Fruit fly (Drosophila melanogaster) whole organism, adult: ENCODE measurements around the gene IntS14.

Experiments used
- CG11617 ChIP-seq: fragments of 200-800 bp; sonication (Bioruptor generic); optimal IDR thresholded peaks from 2 replicates; lab custom pipeline; 2017; ENCODE audit warnings: mild to moderate bottlenecking, missing biosample characterization, missing genetic modification reagents, missing genetic modification characterization
- CG12768 ChIP-seq: fragments of 200-800 bp; sonication (Bioruptor generic); optimal IDR thresholded peaks from 2 replicates; lab custom pipeline; 2017; ENCODE audit warnings: missing biosample characterization, missing genetic modification characterization, mild to moderate bottlenecking, moderate library complexity, missing genetic modification reagents
- CG14711 ChIP-seq: fragments of 200-800 bp; sonication (Bioruptor generic); optimal IDR thresholded peaks from 2 replicates; lab custom pipeline; 2018; ENCODE audit warnings: missing biosample characterization, mild to moderate bottlenecking, missing genetic modification characterization, moderate library complexity
- CG1620 ChIP-seq: fragments of 200-800 bp; sonication (Bioruptor generic); optimal IDR thresholded peaks from 2 replicates; lab custom pipeline; 2016; ENCODE audit warnings: missing biosample characterization, missing genetic modification characterization
- CG33017 ChIP-seq: fragments of 200-800 bp; sonication (Bioruptor generic); optimal IDR thresholded peaks from 2 replicates; lab custom pipeline; 2018; ENCODE audit warnings: missing biosample characterization, mild to moderate bottlenecking, missing genetic modification characterization, moderate library complexity
- CG5204 ChIP-seq: fragments of 200-800 bp; sonication (Bioruptor generic); optimal IDR thresholded peaks from 2 replicates; lab custom pipeline; 2016; ENCODE audit warnings: missing biosample characterization, missing genetic modification characterization
- CG7045 ChIP-seq: fragments of 200-800 bp; sonication (Bioruptor generic); optimal IDR thresholded peaks from 2 replicates; lab custom pipeline; 2017; ENCODE audit warnings: missing biosample characterization, mild to moderate bottlenecking, missing genetic modification characterization
- CG7101 ChIP-seq: fragments of 200-800 bp; sonication (Bioruptor generic); optimal IDR thresholded peaks from 2 replicates; lab custom pipeline; 2018; ENCODE audit warnings: missing biosample characterization, mild to moderate bottlenecking, missing genetic modification characterization, moderate library complexity
- Clk ChIP-seq: fragments of 200-800 bp; sonication (Bioruptor generic); optimal IDR thresholded peaks from 2 replicates; lab custom pipeline; 2017; ENCODE audit warnings: missing biosample characterization, missing genetic modification characterization
- Crg-1 ChIP-seq: fragments of 200-800 bp; sonication (Bioruptor generic); optimal IDR thresholded peaks from 2 replicates; lab custom pipeline; 2016; ENCODE audit warnings: missing biosample characterization, missing genetic modification characterization
- Hr96 ChIP-seq: fragments of 200-800 bp; sonication (Bioruptor generic); optimal IDR thresholded peaks from 2 replicates; lab custom pipeline; 2016; ENCODE audit warnings: missing biosample characterization, missing genetic modification characterization
- Mnt ChIP-seq: fragments of 200-800 bp; sonication (Bioruptor generic); optimal IDR thresholded peaks from 2 replicates; lab custom pipeline; 2016; ENCODE audit warnings: missing biosample characterization, mild to moderate bottlenecking, missing genetic modification characterization
- bab1 ChIP-seq: fragments of 200-800 bp; sonication (Bioruptor generic); optimal IDR thresholded peaks from 3 replicates; lab custom pipeline; 2019; ENCODE audit warnings: missing biosample characterization, mild to moderate bottlenecking, missing genetic modification characterization, moderate library complexity
- cic ChIP-seq: fragments of 200-800 bp; sonication (Bioruptor generic); optimal IDR thresholded peaks from 2 replicates; lab custom pipeline; 2017; ENCODE audit warnings: missing biosample characterization, mild to moderate bottlenecking, missing genetic modification characterization, moderate library complexity
- cnc ChIP-seq, 2 experiments: fragments of >200 bp; optimal IDR thresholded peaks; 2 replicates each; lab custom pipeline; 2017
- kay ChIP-seq: fragments of 200-800 bp; sonication (Bioruptor generic); peaks from one replicate; lab custom pipeline; 2016; ENCODE audit warnings: missing biosample characterization, missing genetic modification characterization, borderline replicate concordance
- ovo ChIP-seq: fragments of 200-800 bp; sonication (Bioruptor generic); optimal IDR thresholded peaks from 2 replicates; lab custom pipeline; 2016; ENCODE audit warnings: missing biosample characterization, missing genetic modification characterization
- pad ChIP-seq: fragments of 200-800 bp; sonication (Bioruptor generic); optimal IDR thresholded peaks from 3 replicates; lab custom pipeline; 2017; ENCODE audit warnings: missing biosample characterization, missing genetic modification characterization, mild to moderate bottlenecking, moderate library complexity, missing genetic modification reagents
- tj ChIP-seq: fragments of 200-800 bp; sonication (Bioruptor generic); optimal IDR thresholded peaks from 3 replicates; lab custom pipeline; 2017; ENCODE audit warnings: missing biosample characterization, mild to moderate bottlenecking, missing genetic modification characterization, moderate library complexity
- toe ChIP-seq: fragments of 200-800 bp; sonication (Bioruptor generic); optimal IDR thresholded peaks from 2 replicates; lab custom pipeline; 2016; ENCODE audit warnings: missing biosample characterization, missing genetic modification characterization

The IntS14 gene

dm6 chr2L:1126527-1126926 is 37.7 kb upstream of the IntS14 start:
- TF ChIP-seq CG12768 (GFP tag; lab: Kevin White, UChicago) (no peak), kay (peak; percentile 91), Mnt (GFP tag; lab: Kevin White, UChicago) (peak; percentile 9)

DNA sequence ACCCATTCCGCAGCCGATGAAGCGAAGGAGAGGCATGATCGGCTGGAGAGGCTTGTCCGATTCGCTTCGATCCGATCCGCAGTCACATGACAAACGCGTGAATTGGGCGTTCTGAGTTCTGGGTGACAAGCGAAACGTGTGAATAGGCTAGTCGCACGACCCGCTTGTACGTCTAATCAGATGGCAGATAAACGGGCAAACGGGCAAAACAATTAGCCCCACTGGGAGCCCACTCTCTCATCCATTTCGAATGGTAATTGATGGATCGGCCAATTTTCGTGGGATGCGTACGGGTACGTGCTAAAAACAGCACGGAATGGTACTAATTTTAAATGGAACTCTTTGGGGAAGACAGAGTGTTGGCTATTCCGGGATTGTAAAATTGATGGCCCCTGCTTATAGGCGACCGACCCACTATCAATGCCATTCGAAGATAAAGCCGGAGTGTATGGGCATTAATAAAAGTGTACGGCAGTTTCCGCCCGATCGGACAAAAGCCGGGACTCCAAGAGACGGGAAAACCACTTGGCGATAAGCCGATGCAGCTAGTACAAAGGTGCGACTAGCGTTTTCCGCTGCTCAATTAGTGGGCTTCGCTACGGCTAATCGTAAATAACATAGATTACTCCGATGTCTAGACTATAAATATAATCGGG is 36.7 kb upstream of the IntS14 start:
- TF ChIP-seq CG7101: no peak
- TF ChIP-seq toe (GFP tag; lab: Kevin White, UChicago): no peak
- TF ChIP-seq cic (GFP tag; lab: Kevin White, UChicago): peak; percentile 83
- no peak for TF ChIP-seq Hr96 (GFP tag; lab: Kevin White, UChicago)
- no peak for TF ChIP-seq CG5204 (GFP tag; lab: Kevin White, UChicago)
- no peak for TF ChIP-seq CG33017 (tag; lab: Kevin White, UChicago)
- TF ChIP-seq CG12768 (GFP tag; lab: Kevin White, UChicago): peak; percentile 7
- no peak for TF ChIP-seq cnc (optimal IDR thresholded peaks at IDR 0.05; lab: Kevin White, UChicago)
- TF ChIP-seq CG11617 (GFP tag; lab: Kevin White, UChicago): no peak
- no peak for TF ChIP-seq CG1620 (GFP tag; lab: Kevin White, UChicago)
- no peak for TF ChIP-seq ovo
- TF ChIP-seq bab1 (GFP tag; lab: Kevin White, UChicago): no peak
- TF ChIP-seq pad (GFP tag; lab: Kevin White, UChicago): no peak

dm6 chr2L:1128344-1128931 is 35.8 kb upstream of the IntS14 start:
- TF ChIP-seq toe (GFP tag; lab: Kevin White, UChicago): no peak
- no peak for TF ChIP-seq cic (GFP tag; lab: Kevin White, UChicago)
- peak in 1 of 2 experiments; percentile 74 for TF ChIP-seq cnc (optimal IDR thresholded peaks at IDR 0.05; lab: Kevin White, UChicago)
- peak; percentile 28 for TF ChIP-seq tj (GFP tag; lab: Kevin White, UChicago)
- TF ChIP-seq Mnt (GFP tag; lab: Kevin White, UChicago): no peak

dm6 chr2L:1128932-1129887 is 35.0 kb upstream of the IntS14 start, which contains the start of the genes Pino and TBC1D23:
Gene Pino (minus strand): TSS chr2L:1128953.
Gene TBC1D23 (plus strand): TSS chr2L:1129316.
- TF ChIP-seq bab1 (GFP tag; lab: Kevin White, UChicago) (peak; percentile 48), pad (GFP tag; lab: Kevin White, UChicago) (peak; percentile 41), CG33017 (tag; lab: Kevin White, UChicago) (peak; percentile 78), CG7045 (peak; percentile 73), Mnt (GFP tag; lab: Kevin White, UChicago) (peak; percentile 15), cnc (optimal IDR thresholded peaks at IDR 0.05; lab: Kevin White, UChicago) (no peak), CG1620 (GFP tag; lab: Kevin White, UChicago) (peak; percentile 58), CG14711 (tag; lab: Kevin White, UChicago) (peak; percentile 73), CG7101 (peak; percentile 80), kay (no peak), Crg-1 (GFP tag; lab: Kevin White, UChicago) (peak; percentile 54), ovo (peak; percentile 36), Clk (GFP tag; lab: Kevin White, UChicago) (peak; percentile 45), CG11617 (GFP tag; lab: Kevin White, UChicago) (peak; percentile 75), Hr96 (GFP tag; lab: Kevin White, UChicago) (peak; percentile 55), toe (GFP tag; lab: Kevin White, UChicago) (peak; percentile 83), cic (GFP tag; lab: Kevin White, UChicago) (no peak), tj (GFP tag; lab: Kevin White, UChicago) (peak; percentile 40), CG12768 (GFP tag; lab: Kevin White, UChicago) (peak; percentile 67), CG5204 (GFP tag; lab: Kevin White, UChicago) (peak; percentile 75)

- TF ChIP-seq tj (GFP tag; lab: Kevin White, UChicago): peak; percentile 96
- no peak for TF ChIP-seq pad (GFP tag; lab: Kevin White, UChicago)
- TF ChIP-seq CG7045: no peak
- no peak for TF ChIP-seq Clk (GFP tag; lab: Kevin White, UChicago)
- no peak for TF ChIP-seq cnc (optimal IDR thresholded peaks at IDR 0.05; lab: Kevin White, UChicago)
- TF ChIP-seq bab1 (GFP tag; lab: Kevin White, UChicago): no peak
- no peak for TF ChIP-seq CG5204 (GFP tag; lab: Kevin White, UChicago)
- peak; percentile 25 for TF ChIP-seq CG11617 (GFP tag; lab: Kevin White, UChicago)
- TF ChIP-seq Hr96 (GFP tag; lab: Kevin White, UChicago): no peak
- no peak for TF ChIP-seq kay
- TF ChIP-seq Crg-1 (GFP tag; lab: Kevin White, UChicago): no peak
- peak; percentile 39 for TF ChIP-seq CG7101
- TF ChIP-seq CG12768 (GFP tag; lab: Kevin White, UChicago): no peak
- TF ChIP-seq cic (GFP tag; lab: Kevin White, UChicago): peak; percentile 55
- no peak for TF ChIP-seq toe (GFP tag; lab: Kevin White, UChicago)
- no peak for TF ChIP-seq CG14711 (tag; lab: Kevin White, UChicago)
Measured at dm6 chr2L:1134011-1134743, 30.1 kb upstream of the IntS14 start, which contains the start of the genes Iris and CG4577. Gene Iris (minus strand): TSS chr2L:1134098. Gene CG4577 (plus strand): TSS chr2L:1134693.
